Worm (Caenorhabditis elegans): ENCODE results near the gene srd-15.

DNA sequence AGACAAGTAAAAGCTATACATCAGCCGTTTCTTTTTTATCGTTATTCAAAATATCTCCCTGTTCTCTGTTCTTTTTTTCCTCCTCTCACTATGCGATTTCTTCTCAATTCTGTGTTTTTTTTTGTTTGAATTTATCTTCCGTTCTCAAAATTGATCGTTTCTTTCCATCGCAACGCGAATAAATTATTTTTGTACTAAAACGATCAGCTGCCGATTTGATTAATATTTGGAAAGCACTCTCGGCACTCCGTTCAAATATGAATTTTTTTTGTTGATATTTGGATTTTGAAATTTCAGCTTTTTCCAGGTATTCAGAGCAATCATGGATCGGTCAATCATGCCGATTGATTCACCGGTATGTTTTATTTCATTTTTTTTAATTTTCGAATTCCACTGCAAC, 37.0 kb upstream of the srd-15 start, which contains the start of gene pst-1:
- no peak for TF ChIP-seq nhr-232 (tag; optimal IDR thresholded peaks at IDR 0.05)
- TF ChIP-seq hlh-13 (GFP tag; optimal IDR thresholded peaks at IDR 0.05), result no peak
- no peak for TF ChIP-seq lin-11 (tag; optimal IDR thresholded peaks at IDR 0.05)
- no peak for TF ChIP-seq hlh-8 (tag; optimal IDR thresholded peaks at IDR 0.05)
- TF ChIP-seq syd-9 (tag; optimal IDR thresholded peaks at IDR 0.05), result no peak

Measured in whole organism, late embryonic.